Fruit fly (Drosophila melanogaster): ENCODE data around the gene LSm-4.
A peak's percentile ranks its signal among the peaks of the same experiment; 100 is the strongest.

LSm-4 gene

DNA sequence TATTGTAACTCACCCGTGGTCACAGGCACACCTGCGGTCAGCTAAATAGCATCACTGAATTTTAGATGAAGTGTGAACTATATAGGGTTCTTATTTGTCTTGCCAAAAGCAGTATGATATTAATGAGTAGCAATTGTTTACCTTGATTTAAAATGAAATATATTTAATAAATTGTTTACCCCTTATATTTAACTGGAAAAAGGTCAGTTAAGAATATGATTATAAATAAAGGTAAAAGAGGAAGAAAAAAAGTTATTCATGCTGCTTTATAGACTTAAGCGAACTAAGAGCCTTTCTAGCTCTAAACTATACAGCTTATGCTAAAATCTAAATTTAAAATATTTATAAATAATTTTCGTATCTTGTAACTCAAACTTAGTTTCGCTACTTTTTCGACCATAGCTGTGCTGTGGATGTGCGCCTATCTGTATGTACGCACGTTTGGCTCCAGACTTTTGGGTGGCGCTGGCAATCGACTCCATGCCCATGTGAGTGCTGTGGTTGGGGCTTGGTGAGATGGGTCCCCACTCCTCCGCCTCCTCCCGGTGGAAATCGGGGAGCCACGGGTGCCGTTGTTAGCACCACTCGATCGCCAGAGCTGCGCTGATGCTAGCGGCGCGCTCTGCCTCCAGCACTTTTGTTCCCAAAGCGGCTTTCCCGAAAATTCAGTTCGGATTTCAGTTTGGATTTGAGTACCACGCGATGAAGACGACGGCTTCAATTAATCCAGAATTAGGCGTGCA is 37.2 kb upstream of the LSm-4 start, which contains the start of gene loh (continued):
- TF ChIP-seq Eip74EF (GFP tag; optimal IDR thresholded peaks at IDR 0.05) (peak in 1 of 2 experiments; percentile 67), Hr51 (GFP tag; optimal IDR thresholded peaks at IDR 0.05) (peak in 1 of 2 experiments; percentile 79), CG1024 (GFP tag; IDR thresholded peaks at IDR 0.05) (0 out of 2 replicates have a peak, but pooled peaks have one; percentile 24), CG18619 (GFP tag; optimal IDR thresholded peaks at IDR 0.05) (peak; percentile 41), cg (GFP tag; optimal IDR thresholded peaks at IDR 0.05) (peak; percentile 3), Chrac-16 (GFP tag; optimal IDR thresholded peaks at IDR 0.05) (no peak), vnd (GFP tag; IDR thresholded peaks at IDR 0.05; ENCODE audit: partially characterized antibody) (no peak), Gsc (GFP tag; IDR thresholded peaks at IDR 0.05) (no peak), unpg (GFP tag; optimal IDR thresholded peaks at IDR 0.05) (peak; percentile 42), shn (GFP tag; optimal IDR thresholded peaks at IDR 0.05) (no peak), tll (GFP tag; optimal IDR thresholded peaks at IDR 0.05) (no peak), Atf3 (GFP tag; optimal IDR thresholded peaks at IDR 0.05) (no peak), vfl (GFP tag; optimal IDR thresholded peaks at IDR 0.05) (no peak), CG16815 (GFP tag; optimal IDR thresholded peaks at IDR 0.05) (peak; percentile 30), PHDP (tag; optimal IDR thresholded peaks at IDR 0.05) (peak; percentile 51), h (optimal IDR thresholded peaks at IDR 0.05) (no peak), dan (GFP tag; IDR thresholded peaks at IDR 0.05) (no peak), CG12659 (GFP tag; optimal IDR thresholded peaks at IDR 0.05) (peak; percentile 63), gem (tag; optimal IDR thresholded peaks at IDR 0.05) (peak; percentile 79), CG7556 (GFP tag; optimal IDR thresholded peaks at IDR 0.05) (peak; percentile 84), onecut (GFP tag; IDR thresholded peaks at IDR 0.05) (0 out of 2 replicates have a peak, but pooled peaks have one; percentile 28), CG8765 (GFP tag; IDR thresholded peaks at IDR 0.05) (no peak), crol (GFP tag; IDR thresholded peaks at IDR 0.05) (peak; percentile 77; the same call in 1 of the 2 replicates), esg (GFP tag; conservative IDR thresholded peaks at IDR 0.05) (peak; percentile 25; the same call in 1 of the 2 replicates), HmgZ (tag; optimal IDR thresholded peaks at IDR 0.05) (no peak), Meics (GFP tag; optimal IDR thresholded peaks at IDR 0.05) (no peak), CG11398 (GFP tag; optimal IDR thresholded peaks at IDR 0.05) (no peak), CG11560 (tag; IDR thresholded peaks at IDR 0.05) (no peak), wdn (GFP tag; IDR thresholded peaks at IDR 0.05) (no peak), CrebB (tag; optimal IDR thresholded peaks at IDR 0.05) (no peak), hth (optimal IDR thresholded peaks at IDR 0.05) (no peak), Tbp (GFP tag; optimal IDR thresholded peaks at IDR 0.05) (no peak), CG6689 (GFP tag; IDR thresholded peaks at IDR 0.05) (peak; percentile 55), ttk (GFP tag; IDR thresholded peaks at IDR 0.05) (0 out of 2 replicates have a peak, but pooled peaks have one; percentile 38), ranshi (GFP tag; IDR thresholded peaks at IDR 0.05) (no peak), Bdp1 (GFP tag; optimal IDR thresholded peaks at IDR 0.05) (no peak), Hr39 (optimal IDR thresholded peaks at IDR 0.05) (no peak), Xrp1 (GFP tag; IDR thresholded peaks at IDR 0.05) (peak; percentile 57; the same call in 1 of the 2 replicates), oc (tag; optimal IDR thresholded peaks at IDR 0.05) (no peak), twi (tag; optimal IDR thresholded peaks at IDR 0.05) (peak; percentile 42), caup (GFP tag; optimal IDR thresholded peaks at IDR 0.05; ENCODE audit: severe bottlenecking) (no peak), disco-r (GFP tag; optimal IDR thresholded peaks at IDR 0.05) (no peak), Blimp-1 (GFP tag; optimal IDR thresholded peaks at IDR 0.05) (no peak), CG15601 (tag; optimal IDR thresholded peaks at IDR 0.05) (peak; percentile 56), wor (GFP tag; IDR thresholded peaks at IDR 0.05) (no peak), C15 (GFP tag; IDR thresholded peaks at IDR 0.05) (no peak), Dll (GFP tag; IDR thresholded peaks at IDR 0.05; ENCODE audit: partially characterized antibody) (no peak), CG12071 (GFP tag; optimal IDR thresholded peaks at IDR 0.05) (no peak), gce (GFP tag; IDR thresholded peaks at IDR 0.05) (no peak), CG42726 (GFP tag; IDR thresholded peaks at IDR 0.05; ENCODE audit: partially characterized antibody) (no peak)

Measured in whole organism, embryonic.